Fruit fly (Drosophila melanogaster): ENCODE measurements around the gene Cpr72Ea.

dm6 chr3L:16364182-16364581 is 1.8 kb downstream of the Cpr72Ea start:
- TF ChIP-seq CG1620 (GFP tag; optimal IDR thresholded peaks at IDR 0.05) (no peak), toe (GFP tag; optimal IDR thresholded peaks at IDR 0.05) (no peak), CG14711 (tag; optimal IDR thresholded peaks at IDR 0.05) (no peak)

Data from whole organism, adult.